Worm (Caenorhabditis elegans) whole organism, early embryonic: ENCODE data around the gene fbxb-82.
A peak's percentile ranks its signal among the peaks of the same experiment; 100 is the strongest.

Experiments
- F13C5.2 ChIP-seq: sonication (generic microtip); optimal IDR thresholded peaks from 2 replicates; lab custom pipeline; 2017; ENCODE audit warnings: mild to moderate bottlenecking, missing genetic modification characterization, inconsistent platforms, missing compliant biosample characterization
- aly-1 ChIP-seq: sonication (generic microtip); optimal IDR thresholded peaks from 2 replicates; lab custom pipeline; 2016; ENCODE audit warnings: missing genetic modification characterization, missing compliant biosample characterization
- ama-1 ChIP-seq: fragments of 150-350 bp; optimal IDR thresholded peaks from 2 replicates; lab custom pipeline; 2014
- ceh-13 ChIP-seq: fragments of 200-800 bp; sonication (Bioruptor generic); optimal IDR thresholded peaks from 2 replicates; lab custom pipeline; 2018; ENCODE audit warnings: mild to moderate bottlenecking, missing genetic modification characterization, missing compliant biosample characterization
- flt-1 ChIP-seq: fragments of 200-800 bp; sonication (Bioruptor generic); IDR thresholded peaks from 2 replicates; pipeline ENCODE4 v1.3.6; 2022; ENCODE audit warnings: missing genetic modification characterization, missing compliant biosample characterization
- hmbx-1 ChIP-seq: sonication (generic microtip); optimal IDR thresholded peaks from 2 replicates; lab custom pipeline; 2016; ENCODE audit warnings: mild to moderate bottlenecking, missing genetic modification characterization, missing compliant biosample characterization
- scrt-1 ChIP-seq: fragments of 200-800 bp; sonication (Bioruptor generic); IDR thresholded peaks from 2 replicates; pipeline ENCODE4 v1.3.6; 2022; ENCODE audit warnings: missing genetic modification characterization, missing compliant biosample characterization
- tbx-11 ChIP-seq: fragments of 200-800 bp; sonication (Bioruptor generic); IDR thresholded peaks from 2 replicates; pipeline ENCODE4 v1.3.6; 2022; ENCODE audit warnings: missing genetic modification characterization, missing compliant biosample characterization
- tra-4 ChIP-seq: sonication (generic microtip); optimal IDR thresholded peaks from 2 replicates; lab custom pipeline; 2017; ENCODE audit warnings: missing genetic modification characterization, missing compliant biosample characterization

ce11 chrIII:179123-179592 lies 36.1 kb upstream of the fbxb-82 start, which contains the start of gene F40G9.6:
- TF ChIP-seq flt-1 (no peak), ama-1 (no peak), scrt-1 (GFP tag; lab: Robert Waterston, UW) (no peak), hmbx-1 (tag; lab: Kevin White, UChicago) (no peak), aly-1 (tag; lab: Kevin White, UChicago) (no peak), F13C5.2 (tag; lab: Kevin White, UChicago) (no peak), tra-4 (tag; lab: Kevin White, UChicago) (no peak), tbx-11 (GFP tag; lab: Robert Waterston, UW) (0 out of 2 replicates have a peak, but pooled peaks have one; percentile 37), ceh-13 (GFP tag; lab: Kevin White, UChicago) (no peak)
